Worm (Caenorhabditis elegans) whole organism, young adult: ENCODE measurements around the gene F11A5.9.
A peak's percentile ranks its signal among the peaks of the same experiment; 100 is the strongest.

ENCODE experiments used
- B0035.1 ChIP-seq: sonication (generic microtip); optimal IDR thresholded peaks from 2 replicates; lab custom pipeline; 2016; ENCODE audit warnings: missing genetic modification characterization, mild to moderate bottlenecking, missing compliant biosample characterization, missing genotype, missing genetic modification reagents
- B0261.1 ChIP-seq: sonication (generic microtip); optimal IDR thresholded peaks from 2 replicates; lab custom pipeline; 2016; ENCODE audit warnings: mild to moderate bottlenecking, missing genetic modification characterization, moderate library complexity, missing compliant biosample characterization
- C17E4.6 ChIP-seq: fragments of 200-800 bp; sonication (Bioruptor generic); IDR thresholded peaks from 2 replicates; pipeline ENCODE4 v1.3.6; 2022; ENCODE audit warnings: missing genetic modification reagents, missing genetic modification characterization, missing compliant biosample characterization
- F10E7.11 ChIP-seq: sonication (generic microtip); optimal IDR thresholded peaks from 2 replicates; lab custom pipeline; 2017; ENCODE audit warnings: mild to moderate bottlenecking, missing genetic modification characterization, moderate library complexity, missing compliant biosample characterization
- F23B12.7 ChIP-seq: sonication (generic microtip); optimal IDR thresholded peaks from 2 replicates; lab custom pipeline; 2017; ENCODE audit warnings: missing genetic modification characterization, mild to moderate bottlenecking, missing compliant biosample characterization, antibody characterized with exemption, moderate library complexity; ENCODE audit not compliant: insufficient read depth
- F49E8.2 ChIP-seq: sonication (generic microtip); optimal IDR thresholded peaks from 3 replicates; lab custom pipeline; 2017; ENCODE audit warnings: missing genetic modification characterization, mild to moderate bottlenecking, missing compliant biosample characterization, antibody characterized with exemption, moderate library complexity; ENCODE audit not compliant: insufficient read depth
- F52B5.7 ChIP-seq: sonication (generic microtip); optimal IDR thresholded peaks from 2 replicates; lab custom pipeline; 2016; ENCODE audit warnings: mild to moderate bottlenecking, missing genetic modification characterization, missing compliant biosample characterization
- Y95B8A.8 ChIP-seq: fragments of 200-800 bp; sonication (Bioruptor generic); IDR thresholded peaks from 2 replicates; pipeline ENCODE4 v1.3.6; 2022; ENCODE audit warnings: missing genetic modification reagents, missing genetic modification characterization, missing compliant biosample characterization
- akir-1 ChIP-seq: fragments of 200-800 bp; sonication (Bioruptor generic); optimal IDR thresholded peaks from 2 replicates; lab custom pipeline; 2018; ENCODE audit warnings: mild to moderate bottlenecking, missing genetic modification characterization, moderate library complexity, missing compliant biosample characterization
- attf-3 ChIP-seq: fragments of 200-800 bp; sonication (Bioruptor generic); conservative IDR thresholded peaks from 2 replicates; pipeline ENCODE4 v1.3.6; 2022; ENCODE audit warnings: missing genetic modification reagents, missing genetic modification characterization, missing compliant biosample characterization
- attf-5 ChIP-seq: fragments of 200-800 bp; sonication (Bioruptor generic); optimal IDR thresholded peaks from 2 replicates; lab custom pipeline; 2018; ENCODE audit warnings: mild to moderate bottlenecking, missing genetic modification characterization, missing compliant biosample characterization
- bed-2 ChIP-seq: fragments of 200-800 bp; sonication (Bioruptor generic); IDR thresholded peaks from 2 replicates; pipeline ENCODE4 v1.3.6; 2022; ENCODE audit warnings: missing genetic modification reagents, missing genetic modification characterization, missing compliant biosample characterization
- ceh-100 ChIP-seq: fragments of 200-800 bp; sonication (Bioruptor generic); IDR thresholded peaks from 2 replicates; pipeline ENCODE4 v1.3.6; 2022; ENCODE audit warnings: missing genetic modification reagents, missing genetic modification characterization, missing compliant biosample characterization
- ceh-58 ChIP-seq: fragments of 200-800 bp; sonication (Bioruptor generic); IDR thresholded peaks from 2 replicates; pipeline ENCODE4 v1.3.6; 2022; ENCODE audit warnings: missing genetic modification characterization, missing compliant biosample characterization
- chd-7 ChIP-seq: sonication (generic microtip); optimal IDR thresholded peaks from 2 replicates; lab custom pipeline; 2016; ENCODE audit warnings: mild to moderate bottlenecking, missing genetic modification characterization, moderate library complexity, missing compliant biosample characterization
- die-1 ChIP-seq: sonication (generic microtip); optimal IDR thresholded peaks from 2 replicates; lab custom pipeline; 2016; ENCODE audit warnings: missing genotype, mild to moderate bottlenecking, missing genetic modification characterization, missing compliant biosample characterization
- dpff-1 ChIP-seq: sonication (generic microtip); optimal IDR thresholded peaks from 2 replicates; lab custom pipeline; 2017; ENCODE audit warnings: mild to moderate bottlenecking, missing genetic modification characterization, missing compliant biosample characterization
- efl-1 ChIP-seq: fragments of 150-350 bp; optimal IDR thresholded peaks from 2 replicates; lab custom pipeline; 2014; ENCODE audit warnings: missing biosample characterization, missing genetic modification reagents, missing genetic modification characterization
- egl-44 ChIP-seq: fragments of 200-800 bp; sonication (Bioruptor generic); IDR thresholded peaks from 2 replicates; pipeline ENCODE4 v1.3.6; 2022; ENCODE audit warnings: missing genetic modification reagents, missing genetic modification characterization, missing compliant biosample characterization
- egrh-3 ChIP-seq: fragments of 200-800 bp; sonication (Bioruptor generic); IDR thresholded peaks from 2 replicates; pipeline ENCODE4 v1.3.6; 2022; ENCODE audit warnings: missing genetic modification reagents, missing genetic modification characterization, missing compliant biosample characterization
- fkh-3 ChIP-seq: sonication (generic microtip); optimal IDR thresholded peaks from 2 replicates; lab custom pipeline; 2016; ENCODE audit warnings: mild to moderate bottlenecking, missing genetic modification characterization, missing compliant biosample characterization
- him-1 ChIP-seq: sonication (generic microtip); optimal IDR thresholded peaks from 2 replicates; lab custom pipeline; 2016; ENCODE audit warnings: missing genotype, missing genetic modification reagents, missing genetic modification characterization, missing compliant biosample characterization
- hlh-12 ChIP-seq: sonication (generic microtip); optimal IDR thresholded peaks from 2 replicates; lab custom pipeline; 2016; ENCODE audit warnings: missing genetic modification characterization, missing compliant biosample characterization
- let-607 ChIP-seq, 2 experiments: fragments of 200-800 bp in 1 of 2; sonication (Bioruptor generic) in 1 of 2; sonication (generic microtip) in 1 of 2; optimal IDR thresholded peaks; 2 replicates each; lab custom pipeline; 2016 to 2018; ENCODE audit warnings: mild to moderate bottlenecking in 2 of 2, missing compliant biosample characterization in 2 of 2, missing genetic modification characterization in 2 of 2, moderate library complexity in 2 of 2, missing genotype in 1 of 2
- lin-40 ChIP-seq: sonication (generic microtip); optimal IDR thresholded peaks from 2 replicates; lab custom pipeline; 2016; ENCODE audit warnings: missing genetic modification characterization, mild to moderate bottlenecking, missing compliant biosample characterization, missing genotype, missing genetic modification reagents
- lir-1 ChIP-seq: fragments of 200-800 bp; sonication (Bioruptor generic); conservative IDR thresholded peaks from 2 replicates; pipeline ENCODE4 v1.3.6; 2022; ENCODE audit warnings: missing genetic modification reagents, missing genetic modification characterization, missing compliant biosample characterization
- madf-3 ChIP-seq: fragments of 200-800 bp; sonication (Bioruptor generic); IDR thresholded peaks from 2 replicates; pipeline ENCODE4 v1.3.6; 2022; ENCODE audit warnings: missing genetic modification reagents, missing genetic modification characterization, missing compliant biosample characterization
- madf-6 ChIP-seq: fragments of 200-800 bp; sonication (Bioruptor generic); IDR thresholded peaks from 2 replicates; pipeline ENCODE4 v1.3.6; 2022; ENCODE audit warnings: missing genetic modification reagents, missing genetic modification characterization, missing compliant biosample characterization
- madf-8 ChIP-seq: fragments of 200-800 bp; sonication (Bioruptor generic); conservative IDR thresholded peaks from 2 replicates; pipeline ENCODE4 v1.3.6; 2022; ENCODE audit warnings: missing genetic modification reagents, missing genetic modification characterization, missing compliant biosample characterization
- mcd-1 ChIP-seq: fragments of 200-800 bp; sonication (Bioruptor generic); IDR thresholded peaks from 2 replicates; pipeline ENCODE4 v1.3.6; 2022; ENCODE audit warnings: missing genetic modification reagents, missing genetic modification characterization, missing compliant biosample characterization
- mel-28 ChIP-seq: sonication (generic microtip); optimal IDR thresholded peaks from 2 replicates; lab custom pipeline; 2016; ENCODE audit warnings: borderline replicate concordance, mild to moderate bottlenecking, missing genetic modification characterization, missing compliant biosample characterization
- mes-4 ChIP-seq: sonication (generic microtip); optimal IDR thresholded peaks from 2 replicates; lab custom pipeline; 2016; ENCODE audit warnings: missing genotype, missing genetic modification characterization, missing compliant biosample characterization
- nfya-1 ChIP-seq: sonication (generic microtip); optimal IDR thresholded peaks from 2 replicates; lab custom pipeline; 2017; ENCODE audit warnings: antibody characterized with exemption, missing compliant biosample characterization, missing genetic modification characterization, borderline replicate concordance; ENCODE audit not compliant: insufficient read depth
- nfya-2 ChIP-seq: fragments of 200-800 bp; sonication (Bioruptor generic); IDR thresholded peaks from 2 replicates; pipeline ENCODE4 v1.3.6; 2022; ENCODE audit warnings: missing genetic modification reagents, missing genetic modification characterization, missing compliant biosample characterization
- pbrm-1 ChIP-seq: fragments of 200-800 bp; sonication (Bioruptor generic); IDR thresholded peaks from 2 replicates; pipeline ENCODE4 v1.3.6; 2022; ENCODE audit warnings: missing genetic modification reagents, missing genetic modification characterization, missing compliant biosample characterization
- repo-1 ChIP-seq: sonication (generic microtip); optimal IDR thresholded peaks from 2 replicates; lab custom pipeline; 2017; ENCODE audit warnings: mild to moderate bottlenecking, missing genetic modification characterization, missing compliant biosample characterization
- rpc-1 ChIP-seq, 2 experiments: fragments of 150-350 bp in 1 of 2; sonication (generic microtip) in 1 of 2; optimal IDR thresholded peaks; 2 replicates each; lab custom pipeline; 2014 to 2018; ENCODE audit warnings: missing biosample characterization in 1 of 2, missing genetic modification characterization in 1 of 2, missing genetic modification reagents in 1 of 2, missing genotype in 1 of 2
- snpc-4 ChIP-seq, 5 experiments: fragments of 150-350 bp in 1 of 5; sonication (generic microtip) in 4 of 5; optimal IDR thresholded peaks; 2 replicates each; lab custom pipeline; 2014 to 2018; ENCODE audit warnings: missing genetic modification characterization in 5 of 5, missing biosample characterization in 3 of 5, antibody characterized with exemption in 2 of 5, mild to moderate bottlenecking in 2 of 5, missing compliant biosample characterization in 2 of 5, missing genotype in 2 of 5, moderate library complexity in 2 of 5, missing genetic modification reagents in 1 of 5
- tbp1 ChIP-seq: fragments of 200-800 bp; sonication (Bioruptor generic); optimal IDR thresholded peaks from 2 replicates; lab custom pipeline; 2018; ENCODE audit warnings: mild to moderate bottlenecking, missing genetic modification characterization, missing compliant biosample characterization
- tbx-9 ChIP-seq: sonication (generic microtip); optimal IDR thresholded peaks from 2 replicates; lab custom pipeline; 2016; ENCODE audit warnings: borderline replicate concordance, missing genetic modification characterization, inconsistent platforms, missing compliant biosample characterization
- tlf-1 ChIP-seq: fragments of 200-800 bp; sonication (Bioruptor generic); optimal IDR thresholded peaks from 2 replicates; lab custom pipeline; 2018; ENCODE audit warnings: mild to moderate bottlenecking, missing genetic modification characterization, missing compliant biosample characterization
- unc-130 ChIP-seq: sonication (generic microtip); optimal IDR thresholded peaks from 2 replicates; lab custom pipeline; 2016; ENCODE audit warnings: missing genetic modification reagents, missing genetic modification characterization, missing compliant biosample characterization
- unc-62 ChIP-seq: fragments of 150-350 bp; optimal IDR thresholded peaks from 2 replicates; lab custom pipeline; 2014; ENCODE audit warnings: missing biosample characterization, missing genetic modification reagents, missing genetic modification characterization
- zfh-2 ChIP-seq: fragments of 200-800 bp; sonication (Bioruptor generic); conservative IDR thresholded peaks from 2 replicates; pipeline ENCODE4 v1.3.6; 2022; ENCODE audit warnings: missing genetic modification reagents, missing genetic modification characterization, missing compliant biosample characterization

F11A5.9 gene

DNA sequence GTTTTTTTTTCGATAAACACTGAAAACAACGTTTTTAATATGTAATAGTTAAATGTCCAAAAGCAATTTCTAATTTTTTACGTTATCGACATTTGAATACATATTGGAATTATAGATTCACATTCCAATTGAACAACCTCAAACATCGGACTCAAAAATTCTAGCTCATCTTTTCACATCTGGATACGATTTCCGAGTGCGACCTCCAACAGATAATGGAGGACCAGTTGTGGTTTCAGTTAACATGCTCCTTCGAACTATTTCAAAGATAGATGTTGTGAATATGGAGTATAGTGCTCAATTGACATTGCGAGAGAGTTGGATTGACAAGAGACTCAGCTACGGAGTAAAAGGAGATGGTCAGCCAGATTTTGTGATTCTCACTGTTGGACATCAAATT is 5.3 kb downstream of the F11A5.9 start:
- no peak for TF ChIP-seq madf-6 (GFP tag; lab: Robert Waterston, UW)
- no peak for TF ChIP-seq F10E7.11 (tag; lab: Kevin White, UChicago)
- no peak for TF ChIP-seq unc-62
- TF ChIP-seq lir-1 (GFP tag; lab: Robert Waterston, UW) = no peak
- no peak for TF ChIP-seq die-1 (tag; lab: Kevin White, UChicago)
- no peak for TF ChIP-seq Y95B8A.8 (GFP tag; lab: Robert Waterston, UW)
- TF ChIP-seq attf-5 = no peak
- TF ChIP-seq attf-3 (GFP tag; lab: Robert Waterston, UW) = no peak
- TF ChIP-seq akir-1 (GFP tag; lab: Kevin White, UChicago) = no peak
- TF ChIP-seq chd-7 (tag; lab: Kevin White, UChicago) = no peak
- TF ChIP-seq mes-4 = no peak
- TF ChIP-seq him-1 (tag; lab: Kevin White, UChicago) = no peak
- no peak for TF ChIP-seq nfya-2
- TF ChIP-seq B0261.1 (tag; lab: Kevin White, UChicago) = no peak
- TF ChIP-seq F49E8.2 (tag; lab: Kevin White, UChicago) = no peak
- TF ChIP-seq tbx-9 (tag; lab: Kevin White, UChicago) = no peak
- TF ChIP-seq egrh-3 (GFP tag; lab: Robert Waterston, UW) = no peak

DNA sequence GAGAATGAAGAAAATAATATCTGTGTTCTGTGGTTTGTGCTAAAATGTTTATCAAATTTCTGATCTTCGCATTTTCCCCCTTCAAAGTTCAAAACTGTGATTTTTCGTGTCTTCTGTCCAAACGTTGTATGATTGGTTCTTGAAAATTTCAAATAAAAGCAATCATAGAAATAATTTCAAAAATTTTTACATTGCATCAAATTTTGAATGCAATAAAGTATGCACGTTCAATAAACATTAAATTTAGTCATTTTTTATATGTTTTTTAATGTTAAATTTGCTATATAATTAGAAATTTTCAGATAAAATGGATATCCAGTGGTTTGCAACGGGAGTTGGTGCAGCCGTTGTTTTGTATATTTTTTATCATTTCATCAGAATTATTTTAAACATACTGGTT is 9.3 kb downstream of the F11A5.9 start, which contains the start of gene stdh-2:
Gene stdh-2, plus strand, starts transcription at position 301 of the 400 bp plus-strand sequence.
- TF ChIP-seq efl-1 = no peak
- no peak for TF ChIP-seq rpc-1 (optimal IDR thresholded peaks at IDR 0.05; lab: Kevin White, UChicago)
- TF ChIP-seq rpc-1 (tag; optimal IDR thresholded peaks at IDR 0.05; lab: Kevin White, UChicago) = no peak
- no peak for TF ChIP-seq attf-5
- no peak for TF ChIP-seq let-607 (tag; optimal IDR thresholded peaks at IDR 0.05; lab: Kevin White, UChicago)
- no peak for TF ChIP-seq chd-7 (tag; lab: Kevin White, UChicago)
- TF ChIP-seq nfya-1 (tag; lab: Kevin White, UChicago) = no peak
- TF ChIP-seq hlh-12 (tag; lab: Kevin White, UChicago) = no peak
- TF ChIP-seq egrh-3 (GFP tag; lab: Robert Waterston, UW) = no peak
- no peak for TF ChIP-seq lin-40 (tag; lab: Kevin White, UChicago)
- no peak for TF ChIP-seq B0035.1 (tag; lab: Kevin White, UChicago)
- TF ChIP-seq mel-28 (tag; lab: Kevin White, UChicago) = no peak
- TF ChIP-seq repo-1 (tag; lab: Kevin White, UChicago) = no peak
- TF ChIP-seq unc-62 = no peak
- no peak for TF ChIP-seq F52B5.7
- TF ChIP-seq, all 124 proteins: peak for 0

DNA sequence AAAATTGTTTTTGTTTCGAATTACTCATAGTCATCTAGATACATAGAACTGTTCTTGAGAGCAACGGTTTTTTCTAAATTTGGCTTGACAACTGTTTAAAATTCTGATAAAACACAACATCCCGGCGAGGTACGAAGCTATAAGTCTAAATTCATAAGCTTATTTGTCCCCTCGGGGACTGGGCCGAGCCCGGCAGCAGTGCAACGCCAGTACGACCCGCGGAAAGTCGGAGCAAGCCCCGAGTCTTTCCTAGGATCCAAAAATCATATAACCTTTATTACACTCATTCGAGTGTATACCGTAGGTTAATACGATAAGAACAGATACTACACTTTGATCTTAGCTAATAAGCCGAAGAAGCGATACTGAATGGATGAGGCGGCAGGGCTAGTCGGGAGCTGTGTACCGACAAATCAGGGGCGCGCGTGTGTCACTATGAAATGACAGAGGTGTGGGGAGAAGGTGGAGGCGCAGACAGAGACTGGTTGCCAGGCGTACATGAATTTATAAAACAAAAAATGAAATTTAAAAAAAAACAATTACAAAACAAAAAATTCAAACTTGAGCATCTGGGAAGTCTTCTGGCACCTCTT is 10.9 kb downstream of the F11A5.9 start:
- TF ChIP-seq tlf-1 (GFP tag; lab: Kevin White, UChicago) (no peak), fkh-3 (no peak), snpc-4 (GFP tag; optimal IDR thresholded peaks at IDR 0.05; lab: Kevin White, UChicago) (peak; percentile 89), snpc-4 (tag; optimal IDR thresholded peaks at IDR 0.05; lab: Kevin White, UChicago) (peak; percentile 82 to 97 (median 92)), egl-44 (GFP tag; lab: Robert Waterston, UW) (0 out of 2 replicates have a peak, but pooled peaks have one; percentile 52), F23B12.7 (peak; percentile 52), tbp1 (GFP tag; lab: Kevin White, UChicago) (peak; percentile 70), pbrm-1 (GFP tag; lab: Robert Waterston, UW) (peak; percentile 86), madf-3 (GFP tag; lab: Robert Waterston, UW) (no peak), ceh-58 (0 out of 2 replicates have a peak, but pooled peaks have one; percentile 50), dpff-1 (tag; lab: Kevin White, UChicago) (no peak), zfh-2 (GFP tag; lab: Robert Waterston, UW) (0 out of 2 replicates have a peak, but pooled peaks have one; percentile 20), ceh-100 (peak; percentile 40; the same call in 1 of the 2 replicates), C17E4.6 (GFP tag; lab: Robert Waterston, UW) (no peak), madf-8 (GFP tag; lab: Robert Waterston, UW) (0 out of 2 replicates have a peak, but pooled peaks have one; percentile 11), bed-2 (GFP tag; lab: Robert Waterston, UW) (no peak), him-1 (tag; lab: Kevin White, UChicago) (no peak), mcd-1 (GFP tag; lab: Robert Waterston, UW) (peak; percentile 32), unc-130 (GFP tag; lab: Kevin White, UChicago) (peak; percentile 13)
